Worm (Caenorhabditis elegans) whole organism, L4 larva: ENCODE data around the gene T24A6.20.

Experiments used
- F10B5.3 ChIP-seq: sonication (generic microtip); optimal IDR thresholded peaks from 2 replicates; lab custom pipeline; 2016; ENCODE audit warnings: mild to moderate bottlenecking, missing genetic modification characterization, missing compliant biosample characterization
- F37D6.2 ChIP-seq: sonication (generic microtip); optimal IDR thresholded peaks from 2 replicates; lab custom pipeline; 2016; ENCODE audit warnings: mild to moderate bottlenecking, missing genetic modification characterization, missing compliant biosample characterization
- F44E2.7 ChIP-seq: fragments of 200-800 bp; sonication (Bioruptor generic); IDR thresholded peaks from 2 replicates; pipeline ENCODE4 v2.1.2; 2022; ENCODE audit warnings: missing genetic modification characterization, missing compliant biosample characterization
- F49E8.2 ChIP-seq: sonication (generic microtip); optimal IDR thresholded peaks from 2 replicates; lab custom pipeline; 2016; ENCODE audit warnings: missing compliant biosample characterization, mild to moderate bottlenecking, missing genetic modification characterization, borderline replicate concordance
- R02D3.7 ChIP-seq: fragments of 150-350 bp; sonication (generic microtip); optimal IDR thresholded peaks from 3 replicates; lab custom pipeline; 2014; ENCODE audit warnings: missing biosample characterization, missing genetic modification characterization
- T26A8.4 ChIP-seq: fragments of 200-800 bp; sonication (Bioruptor generic); IDR thresholded peaks from 2 replicates; pipeline ENCODE4 v1.3.6; 2022; ENCODE audit warnings: missing genetic modification characterization, missing compliant biosample characterization
- Y75B8A.6 ChIP-seq: fragments of 200-800 bp; sonication (Bioruptor generic); IDR thresholded peaks from 2 replicates; pipeline ENCODE4 v1.3.6; 2022; ENCODE audit warnings: missing genetic modification reagents, missing genetic modification characterization, missing compliant biosample characterization
- ZK337.2 ChIP-seq: fragments of 200-800 bp; sonication (Bioruptor generic); IDR thresholded peaks from 2 replicates; pipeline ENCODE4 v1.3.6; 2022; ENCODE audit warnings: missing genetic modification reagents, missing genetic modification characterization, missing compliant biosample characterization
- aha-1 ChIP-seq: fragments of 150-350 bp; peaks from one replicate; lab custom pipeline; 2014; ENCODE audit warnings: missing biosample characterization, missing genetic modification characterization
- ceh-20 ChIP-seq: fragments of 200-800 bp; sonication (Bioruptor generic); IDR thresholded peaks from 2 replicates; pipeline ENCODE4 v1.3.6; 2022; ENCODE audit warnings: missing genetic modification reagents, missing genetic modification characterization, missing compliant biosample characterization
- ceh-44 ChIP-seq: fragments of 200-800 bp; sonication (Bioruptor generic); IDR thresholded peaks from 2 replicates; pipeline ENCODE4 v1.3.6; 2022; ENCODE audit warnings: missing genetic modification reagents, missing genetic modification characterization, missing compliant biosample characterization
- ceh-62 ChIP-seq: sonication (generic microtip); optimal IDR thresholded peaks from 2 replicates; lab custom pipeline; 2017; ENCODE audit warnings: missing biosample characterization, missing genetic modification characterization
- ceh-82 ChIP-seq: sonication (generic microtip); optimal IDR thresholded peaks from 2 replicates; lab custom pipeline; 2017; ENCODE audit warnings: missing biosample characterization, missing genetic modification characterization
- ces-1 ChIP-seq: fragments of 150-350 bp; sonication (generic microtip); optimal IDR thresholded peaks from 4 replicates; lab custom pipeline; 2014; ENCODE audit warnings: missing biosample characterization, missing genetic modification reagents, missing genetic modification characterization
- cey-2 ChIP-seq: sonication (generic microtip); optimal IDR thresholded peaks from 3 replicates; lab custom pipeline; 2017; ENCODE audit warnings: missing genetic modification characterization, mild to moderate bottlenecking, missing compliant biosample characterization, antibody characterized with exemption, borderline replicate concordance; ENCODE audit not compliant: insufficient read depth
- ctbp-1 ChIP-seq: fragments of 200-800 bp; sonication (Bioruptor generic); IDR thresholded peaks from 2 replicates; pipeline ENCODE4 v1.3.6; 2022; ENCODE audit warnings: missing genetic modification reagents, missing genetic modification characterization, missing compliant biosample characterization
- daf-12 ChIP-seq: fragments of 150-350 bp; optimal IDR thresholded peaks from 2 replicates; lab custom pipeline; 2014; ENCODE audit warnings: missing biosample characterization, missing genetic modification reagents, missing genetic modification characterization
- daf-16 ChIP-seq, 3 experiments: sonication (generic microtip); optimal IDR thresholded peaks; 2 replicates each; lab custom pipeline; 2016 to 2017; ENCODE audit warnings: missing genetic modification characterization in 3 of 3, missing genetic modification reagents in 3 of 3, mild to moderate bottlenecking in 2 of 3, missing compliant biosample characterization in 2 of 3, missing biosample characterization in 1 of 3, moderate library complexity in 1 of 3
- daf-8 ChIP-seq: fragments of 200-800 bp; sonication (Bioruptor generic); IDR thresholded peaks from 2 replicates; pipeline ENCODE4 v1.3.6; 2022; ENCODE audit warnings: missing genetic modification characterization, missing compliant biosample characterization
- dmd-6 ChIP-seq: fragments of 200-800 bp; sonication (Bioruptor generic); IDR thresholded peaks from 2 replicates; pipeline ENCODE4 v1.3.6; 2022; ENCODE audit warnings: missing genetic modification reagents, missing genetic modification characterization, missing compliant biosample characterization
- dpl-1 ChIP-seq: fragments of 150-350 bp; optimal IDR thresholded peaks from 2 replicates; lab custom pipeline; 2014; ENCODE audit warnings: missing biosample characterization, missing genetic modification reagents, missing genetic modification characterization
- dve-1 ChIP-seq: sonication (generic microtip); optimal IDR thresholded peaks from 2 replicates; lab custom pipeline; 2017; ENCODE audit warnings: antibody characterized with exemption, mild to moderate bottlenecking, missing genetic modification characterization, missing compliant biosample characterization; ENCODE audit not compliant: insufficient read depth
- fkh-10 ChIP-seq: fragments of 150-350 bp; optimal IDR thresholded peaks from 2 replicates; lab custom pipeline; 2014; ENCODE audit warnings: missing biosample characterization, missing genetic modification reagents, missing genetic modification characterization
- fos-1 ChIP-seq: fragments of 150-350 bp; optimal IDR thresholded peaks from 2 replicates; lab custom pipeline; 2014; ENCODE audit warnings: missing biosample characterization, missing genetic modification characterization
- hlh-30 ChIP-seq: sonication (generic microtip); optimal IDR thresholded peaks from 2 replicates; lab custom pipeline; 2017; ENCODE audit warnings: antibody characterized with exemption, mild to moderate bottlenecking, missing genetic modification characterization, missing compliant biosample characterization; ENCODE audit not compliant: insufficient read depth
- jun-1 ChIP-seq: fragments of 150-350 bp; optimal IDR thresholded peaks from 2 replicates; lab custom pipeline; 2014; ENCODE audit warnings: missing biosample characterization, missing genetic modification reagents, missing genetic modification characterization
- lin-13 ChIP-seq: fragments of 150-350 bp; optimal IDR thresholded peaks from 2 replicates; lab custom pipeline; 2014; ENCODE audit warnings: missing biosample characterization, missing genetic modification reagents, missing genetic modification characterization
- lin-15B ChIP-seq: fragments of 150-350 bp; sonication (generic microtip); optimal IDR thresholded peaks from 3 replicates; lab custom pipeline; 2014; ENCODE audit warnings: missing biosample characterization, missing genetic modification characterization
- lin-39 ChIP-seq: fragments of 150-350 bp; optimal IDR thresholded peaks from 2 replicates; lab custom pipeline; 2014; ENCODE audit warnings: missing biosample characterization, missing genetic modification reagents, missing genetic modification characterization
- madf-9 ChIP-seq: fragments of 200-800 bp; sonication (Bioruptor generic); conservative IDR thresholded peaks from 2 replicates; pipeline ENCODE4 v1.3.6; 2022; ENCODE audit warnings: missing genetic modification reagents, missing genetic modification characterization, missing compliant biosample characterization
- mdt-29 ChIP-seq: fragments of 200-800 bp; sonication (Bioruptor generic); IDR thresholded peaks from 2 replicates; pipeline ENCODE4 v1.3.6; 2022; ENCODE audit warnings: missing genetic modification reagents, missing genetic modification characterization, missing compliant biosample characterization
- mes-2 ChIP-seq: sonication (generic microtip); optimal IDR thresholded peaks from 2 replicates; lab custom pipeline; 2016; ENCODE audit warnings: missing genotype, mild to moderate bottlenecking, missing genetic modification characterization, missing compliant biosample characterization; ENCODE audit not compliant: poor library complexity, severe bottlenecking
- nhr-10 ChIP-seq: fragments of 150-350 bp; optimal IDR thresholded peaks from 2 replicates; lab custom pipeline; 2014; ENCODE audit warnings: missing biosample characterization, missing genetic modification characterization
- nhr-11 ChIP-seq: fragments of 150-350 bp; optimal IDR thresholded peaks from 2 replicates; lab custom pipeline; 2014; ENCODE audit warnings: missing biosample characterization, missing genetic modification characterization
- nhr-111 ChIP-seq: fragments of 200-800 bp; sonication (Bioruptor generic); optimal IDR thresholded peaks from 2 replicates; lab custom pipeline; 2018; ENCODE audit warnings: mild to moderate bottlenecking, missing genetic modification characterization, missing compliant biosample characterization
- nhr-237 ChIP-seq: sonication (generic microtip); optimal IDR thresholded peaks from 2 replicates; lab custom pipeline; 2017; ENCODE audit warnings: missing biosample characterization, missing genetic modification characterization
- nhr-25 ChIP-seq: sonication (generic microtip); optimal IDR thresholded peaks from 2 replicates; lab custom pipeline; 2017; ENCODE audit warnings: missing genetic modification characterization, mild to moderate bottlenecking, missing compliant biosample characterization, antibody characterized with exemption, moderate library complexity, borderline replicate concordance; ENCODE audit not compliant: insufficient read depth
- nhr-28 ChIP-seq: fragments of 150-350 bp; optimal IDR thresholded peaks from 2 replicates; lab custom pipeline; 2014; ENCODE audit warnings: missing biosample characterization, missing genetic modification characterization
- nhr-42 ChIP-seq: fragments of 200-800 bp; sonication (Bioruptor generic); IDR thresholded peaks from 2 replicates; pipeline ENCODE4 v1.3.6; 2022; ENCODE audit warnings: missing genetic modification characterization, missing compliant biosample characterization
- nhr-48 ChIP-seq: sonication (generic microtip); optimal IDR thresholded peaks from 2 replicates; lab custom pipeline; 2016; ENCODE audit warnings: mild to moderate bottlenecking, missing genetic modification characterization, missing compliant biosample characterization
- pha-4 ChIP-seq, 2 experiments: fragments of 150-350 bp in 1 of 2; fragments of 200-800 bp in 1 of 2; sonication (Bioruptor generic) in 1 of 2; IDR thresholded peaks in 1 of 2; optimal IDR thresholded peaks in 1 of 2; 2 replicates each; pipeline versions ENCODE4 v1.3.6 to Lab custom; 2014 to 2022; ENCODE audit warnings: missing genetic modification characterization in 2 of 2, missing genetic modification reagents in 2 of 2, missing biosample characterization in 1 of 2, missing compliant biosample characterization in 1 of 2
- snpc-4 ChIP-seq: fragments of 150-350 bp; optimal IDR thresholded peaks from 2 replicates; lab custom pipeline; 2014; ENCODE audit warnings: missing biosample characterization, missing genetic modification characterization
- spr-1 ChIP-seq: sonication (generic microtip); optimal IDR thresholded peaks from 2 replicates; lab custom pipeline; 2016; ENCODE audit warnings: mild to moderate bottlenecking, missing genetic modification characterization, missing compliant biosample characterization
- spr-3 ChIP-seq: fragments of 200-800 bp; sonication (Bioruptor generic); optimal IDR thresholded peaks from 2 replicates; lab custom pipeline; 2018; ENCODE audit warnings: mild to moderate bottlenecking, missing genetic modification characterization, missing compliant biosample characterization
- tra-1 ChIP-seq: fragments of 200-800 bp; sonication (Bioruptor generic); IDR thresholded peaks from 2 replicates; pipeline ENCODE4 v1.3.6; 2022; ENCODE audit warnings: missing genetic modification reagents, missing genetic modification characterization, missing compliant biosample characterization
- unc-62 ChIP-seq, 3 experiments: fragments of 150-350 bp in 1 of 3; sonication (generic microtip); optimal IDR thresholded peaks in 2 of 3; peaks in 1 of 3; 1 replicate in 1 of 3; 2 replicates in 2 of 3; lab custom pipeline; 2014 to 2017; ENCODE audit warnings: missing biosample characterization in 3 of 3, missing genetic modification characterization in 3 of 3, missing genetic modification reagents in 3 of 3, missing genotype in 1 of 3
- vab-7 ChIP-seq: fragments of 200-800 bp; sonication (Bioruptor generic); IDR thresholded peaks from 2 replicates; pipeline ENCODE4 v1.3.6; 2022; ENCODE audit warnings: missing genetic modification reagents, missing genetic modification characterization, missing compliant biosample characterization
- zfp-2 ChIP-seq: sonication (generic microtip); optimal IDR thresholded peaks from 2 replicates; lab custom pipeline; 2016; ENCODE audit warnings: mild to moderate bottlenecking, missing genetic modification characterization, missing compliant biosample characterization
- zip-11 ChIP-seq: fragments of 200-800 bp; sonication (Bioruptor generic); IDR thresholded peaks from 2 replicates; pipeline ENCODE4 v1.3.6; 2022; ENCODE audit warnings: missing genetic modification characterization, missing compliant biosample characterization

The T24A6.20 gene

ce11 chrV:3579795-3580194, 26.9 kb downstream of the T24A6.20 start (continued):
- TF ChIP-seq F10B5.3, result no peak
- no peak for TF ChIP-seq snpc-4
- no peak for TF ChIP-seq spr-1
- no peak for TF ChIP-seq fkh-10
- TF ChIP-seq nhr-48 (tag; lab: Kevin White, UChicago), result no peak
- no peak for TF ChIP-seq lin-15B (tag; lab: Kevin White, UChicago)
- TF ChIP-seq R02D3.7 (tag; lab: Kevin White, UChicago), result no peak
- no peak for TF ChIP-seq zip-11 (GFP tag; lab: Robert Waterston, UW)
- peak; percentile 66 for TF ChIP-seq dpl-1
- TF ChIP-seq vab-7 (GFP tag; lab: Robert Waterston, UW), result no peak
- peak; percentile 85 for TF ChIP-seq aha-1 (tag; lab: Kevin White, UChicago)
- TF ChIP-seq nhr-42 (GFP tag; lab: Robert Waterston, UW), result no peak
- TF ChIP-seq ceh-20, result 0 out of 2 replicates have a peak, but pooled peaks have one; percentile 10
- peak; percentile 82 for TF ChIP-seq lin-13 (GFP tag; lab: Kevin White, UChicago)
- no peak for TF ChIP-seq F37D6.2 (tag; lab: Kevin White, UChicago)
- no peak for TF ChIP-seq mdt-29 (GFP tag; lab: Robert Waterston, UW)
- TF ChIP-seq zfp-2, result no peak
- peak; percentile 80 for TF ChIP-seq nhr-11 (tag; lab: Kevin White, UChicago)
- TF ChIP-seq nhr-25 (tag; lab: Kevin White, UChicago), result no peak
- peak in 1 of 2 experiments; percentile 34 for TF ChIP-seq daf-16 (GFP tag; optimal IDR thresholded peaks at IDR 0.05; lab: Kevin White, UChicago)
- peak; percentile 72 for TF ChIP-seq daf-16 (tag; optimal IDR thresholded peaks at IDR 0.05; lab: Kevin White, UChicago)
- TF ChIP-seq ceh-82, result no peak
- TF ChIP-seq unc-62 (GFP tag; optimal IDR thresholded peaks at IDR 0.05 in 1 of 2; lab: Kevin White, UChicago), result no peak
- no peak for TF ChIP-seq unc-62 (tag; optimal IDR thresholded peaks at IDR 0.05; lab: Kevin White, UChicago)
- peak; percentile 81 for TF ChIP-seq nhr-28 (tag; lab: Kevin White, UChicago)
- peak; percentile 70 for TF ChIP-seq hlh-30
- TF ChIP-seq jun-1 (tag; lab: Kevin White, UChicago), result no peak
- no peak for TF ChIP-seq daf-8 (GFP tag; lab: Robert Waterston, UW)
- TF ChIP-seq fos-1 (tag; lab: Kevin White, UChicago), result no peak
- TF ChIP-seq madf-9 (GFP tag; lab: Robert Waterston, UW), result no peak
- no peak for TF ChIP-seq nhr-111 (GFP tag; lab: Kevin White, UChicago)
- no peak for TF ChIP-seq ceh-62 (tag; lab: Kevin White, UChicago)
- TF ChIP-seq cey-2 (tag; lab: Kevin White, UChicago), result no peak
- no peak for TF ChIP-seq ces-1 (GFP tag; lab: Kevin White, UChicago)
- peak; percentile 34; the same call in 1 of the 2 replicates for TF ChIP-seq tra-1
- peak; percentile 39 for TF ChIP-seq mes-2
- TF ChIP-seq T26A8.4 (GFP tag; lab: Robert Waterston, UW), result no peak
- TF ChIP-seq nhr-10, result peak; percentile 69
- no peak for TF ChIP-seq nhr-237
- no peak for TF ChIP-seq spr-3 (GFP tag; lab: Kevin White, UChicago)
- peak; percentile 36; the same call in 1 of the 2 replicates for TF ChIP-seq dmd-6
- TF ChIP-seq daf-12 (tag; lab: Kevin White, UChicago), result no peak
- TF ChIP-seq F49E8.2, result no peak
- no peak for TF ChIP-seq Y75B8A.6 (GFP tag; lab: Robert Waterston, UW)
- TF ChIP-seq dve-1 (tag; lab: Kevin White, UChicago), result peak; percentile 34
- TF ChIP-seq lin-39, result no peak
- no peak; the same call in 1 of the 2 replicates for TF ChIP-seq pha-4 (GFP tag; IDR thresholded peaks at IDR 0.05; lab: Robert Waterston, UW)
- no peak for TF ChIP-seq pha-4 (tag; optimal IDR thresholded peaks at IDR 0.05; lab: Kevin White, UChicago)
- TF ChIP-seq ZK337.2 (GFP tag; lab: Robert Waterston, UW), result no peak
- TF ChIP-seq ceh-44, result no peak
- no peak for TF ChIP-seq ctbp-1 (GFP tag; lab: Robert Waterston, UW)
- TF ChIP-seq F44E2.7 (GFP tag; lab: Robert Waterston, UW), result no peak
